Fruit fly (Drosophila melanogaster) whole organism, embryonic: ENCODE results near the gene CG6236.

Experiments used
- B-H1 ChIP-seq: fragments of 200-800 bp; sonication (Bioruptor generic); IDR thresholded peaks from 3 replicates; pipeline ENCODE4 v1.3.6; 2022; ENCODE audit warnings: missing biosample characterization, missing genetic modification characterization
- Bteb2 ChIP-seq: fragments of 200-800 bp; sonication (Bioruptor generic); optimal IDR thresholded peaks from 2 replicates; lab custom pipeline; 2016; ENCODE audit warnings: missing biosample characterization, missing genetic modification characterization
- CG1024 ChIP-seq: fragments of 200-800 bp; sonication (Bioruptor generic); IDR thresholded peaks from 2 replicates; pipeline ENCODE4 v1.3.6; 2022; ENCODE audit warnings: missing biosample characterization, missing genetic modification characterization
- CG11695 ChIP-seq: fragments of 200-800 bp; sonication (Bioruptor generic); IDR thresholded peaks from 3 replicates; pipeline ENCODE4 v1.3.6; 2022; ENCODE audit warnings: missing biosample characterization, missing genetic modification characterization
- CG11696 ChIP-seq: fragments of 200-800 bp; sonication (Bioruptor generic); IDR thresholded peaks from 2 replicates; pipeline ENCODE4 v1.3.6; 2022; ENCODE audit warnings: missing biosample characterization, missing genetic modification characterization
- CG11723 ChIP-seq: fragments of 200-800 bp; sonication (Bioruptor generic); optimal IDR thresholded peaks from 2 replicates; lab custom pipeline; 2017; ENCODE audit warnings: missing biosample characterization, mild to moderate bottlenecking, missing genetic modification characterization
- CG12104 ChIP-seq: fragments of 200-800 bp; sonication (Bioruptor generic); optimal IDR thresholded peaks from 3 replicates; lab custom pipeline; 2016; ENCODE audit warnings: missing biosample characterization, missing genetic modification characterization
- CG12219 ChIP-seq: fragments of 200-800 bp; sonication (Bioruptor generic); optimal IDR thresholded peaks from 3 replicates; lab custom pipeline; 2018; ENCODE audit warnings: missing biosample characterization, mild to moderate bottlenecking, missing genetic modification characterization
- CG14710 ChIP-seq: fragments of 200-800 bp; sonication (Bioruptor generic); optimal IDR thresholded peaks from 3 replicates; lab custom pipeline; 2019; ENCODE audit warnings: missing biosample characterization, mild to moderate bottlenecking, missing genetic modification characterization, moderate library complexity
- CG15073 ChIP-seq: fragments of 200-800 bp; sonication (Bioruptor generic); optimal IDR thresholded peaks from 2 replicates; lab custom pipeline; 2016; ENCODE audit warnings: missing biosample characterization, missing genetic modification characterization
- CG17186 ChIP-seq: fragments of 200-800 bp; sonication (Bioruptor generic); optimal IDR thresholded peaks from 3 replicates; lab custom pipeline; 2017; ENCODE audit warnings: missing biosample characterization, missing genetic modification reagents, missing genetic modification characterization
- CG17802 ChIP-seq: fragments of 200-800 bp; sonication (Bioruptor generic); optimal IDR thresholded peaks from 2 replicates; lab custom pipeline; 2018; ENCODE audit warnings: missing biosample characterization, mild to moderate bottlenecking, missing genetic modification characterization, moderate library complexity
- CG30403 ChIP-seq: fragments of 200-800 bp; sonication (Bioruptor generic); optimal IDR thresholded peaks from 3 replicates; lab custom pipeline; 2016; ENCODE audit warnings: missing biosample characterization, missing genetic modification characterization
- CG30431 ChIP-seq: fragments of 200-800 bp; sonication (Bioruptor generic); optimal IDR thresholded peaks from 2 replicates; lab custom pipeline; 2017; ENCODE audit warnings: missing biosample characterization, missing genetic modification characterization
- CG31224 ChIP-seq: fragments of 200-800 bp; sonication (Bioruptor generic); IDR thresholded peaks from 2 replicates; pipeline ENCODE4 v1.3.6; 2022; ENCODE audit warnings: missing biosample characterization, missing genetic modification characterization
- CG4282 ChIP-seq: fragments of 200-800 bp; sonication (Bioruptor generic); optimal IDR thresholded peaks from 2 replicates; lab custom pipeline; 2016; ENCODE audit warnings: missing biosample characterization, missing genetic modification characterization
- CG43689 ChIP-seq: fragments of 200-800 bp; sonication (Bioruptor generic); IDR thresholded peaks from 2 replicates; pipeline ENCODE4 v1.3.6; 2022; ENCODE audit warnings: missing biosample characterization, missing genetic modification characterization
- CG5953 ChIP-seq: fragments of 200-800 bp; sonication (Bioruptor generic); IDR thresholded peaks from 2 replicates; pipeline ENCODE4 v1.3.6; 2022; ENCODE audit warnings: missing biosample characterization, missing genetic modification characterization
- CG7786 ChIP-seq: fragments of 200-800 bp; sonication (Bioruptor generic); optimal IDR thresholded peaks from 2 replicates; lab custom pipeline; 2016; ENCODE audit warnings: missing biosample characterization, missing genetic modification characterization
- CHES-1-like ChIP-seq: fragments of 200-800 bp; sonication (Bioruptor generic); optimal IDR thresholded peaks from 2 replicates; lab custom pipeline; 2016; ENCODE audit warnings: missing biosample characterization, missing genetic modification characterization
- Camta ChIP-seq: fragments of 200-800 bp; sonication (Bioruptor generic); optimal IDR thresholded peaks from 2 replicates; lab custom pipeline; 2016; ENCODE audit warnings: missing biosample characterization, missing genetic modification characterization
- CkIIα-i1 ChIP-seq: fragments of 200-800 bp; sonication (Bioruptor generic); IDR thresholded peaks from 2 replicates; pipeline ENCODE4 v1.3.6; 2022; ENCODE audit warnings: missing biosample characterization, missing genetic modification characterization
- Dip2 ChIP-seq: fragments of 200-800 bp; sonication (Bioruptor generic); IDR thresholded peaks from 2 replicates; pipeline ENCODE4 v1.3.6; 2022; ENCODE audit warnings: missing biosample characterization, missing genetic modification characterization
- E2f1 ChIP-seq: fragments of 200-800 bp; sonication (Bioruptor generic); IDR thresholded peaks from 2 replicates; pipeline ENCODE4 v1.3.6; 2022; ENCODE audit warnings: missing biosample characterization, missing genetic modification characterization
- Ets97D ChIP-seq: fragments of 200-800 bp; sonication (Bioruptor generic); optimal IDR thresholded peaks from 3 replicates; lab custom pipeline; 2016; ENCODE audit warnings: missing biosample characterization, missing genetic modification characterization
- Fer1 ChIP-seq: fragments of 200-800 bp; sonication (Bioruptor generic); optimal IDR thresholded peaks from 2 replicates; lab custom pipeline; 2017; ENCODE audit warnings: missing biosample characterization, mild to moderate bottlenecking, missing genetic modification characterization
- Hr51 ChIP-seq, 2 experiments: fragments of 200-800 bp; sonication (Bioruptor generic); optimal IDR thresholded peaks; 2 replicates in 1 of 2; 3 replicates in 1 of 2; lab custom pipeline; 2016 to 2018; ENCODE audit warnings: missing biosample characterization in 2 of 2, missing genetic modification characterization in 2 of 2, mild to moderate bottlenecking in 1 of 2, moderate library complexity in 1 of 2
- Meics ChIP-seq: fragments of 200-800 bp; sonication (Bioruptor generic); optimal IDR thresholded peaks from 2 replicates; lab custom pipeline; 2017; ENCODE audit warnings: missing biosample characterization, mild to moderate bottlenecking, missing genetic modification characterization
- Mrtf ChIP-seq: fragments of 200-800 bp; sonication (Bioruptor generic); IDR thresholded peaks from 3 replicates; pipeline ENCODE4 v1.3.6; 2022; ENCODE audit warnings: missing biosample characterization, missing genetic modification characterization
- NK7.1 ChIP-seq: fragments of 200-800 bp; sonication (Bioruptor generic); optimal IDR thresholded peaks from 3 replicates; lab custom pipeline; 2016; ENCODE audit warnings: missing biosample characterization, missing genetic modification characterization
- Poxn ChIP-seq: fragments of 200-800 bp; sonication (Bioruptor generic); IDR thresholded peaks from 2 replicates; pipeline ENCODE4 v1.3.6; 2022; ENCODE audit warnings: missing biosample characterization, missing genetic modification characterization
- chif ChIP-seq, 2 experiments: fragments of 200-800 bp; sonication (Bioruptor generic); optimal IDR thresholded peaks; 3 replicates each; lab custom pipeline; 2016; ENCODE audit warnings: missing biosample characterization in 2 of 2, missing genetic modification characterization in 2 of 2
- chm ChIP-seq: fragments of 200-800 bp; sonication (Bioruptor generic); IDR thresholded peaks from 2 replicates; pipeline ENCODE4 v1.3.6; 2022; ENCODE audit warnings: missing biosample characterization, missing genetic modification characterization
- chn ChIP-seq: fragments of 200-800 bp; sonication (Bioruptor generic); optimal IDR thresholded peaks from 2 replicates; lab custom pipeline; 2016; ENCODE audit warnings: missing biosample characterization, missing genetic modification characterization
- crc ChIP-seq: fragments of 200-800 bp; sonication (Bioruptor generic); optimal IDR thresholded peaks from 2 replicates; lab custom pipeline; 2016; ENCODE audit warnings: missing biosample characterization, missing genetic modification characterization
- dmrt11E ChIP-seq: fragments of 200-800 bp; sonication (Bioruptor generic); optimal IDR thresholded peaks from 3 replicates; lab custom pipeline; 2018; ENCODE audit warnings: missing biosample characterization, mild to moderate bottlenecking, missing genetic modification characterization, moderate library complexity
- dpn ChIP-seq, 2 experiments: fragments of 200-800 bp; sonication (Bioruptor generic); optimal IDR thresholded peaks; 3 replicates each; lab custom pipeline; 2016; ENCODE audit warnings: missing biosample characterization in 2 of 2, missing genetic modification characterization in 2 of 2
- ftz-f1 ChIP-seq: fragments of 200-800 bp; sonication (Bioruptor generic); optimal IDR thresholded peaks from 2 replicates; lab custom pipeline; 2016; ENCODE audit warnings: missing biosample characterization, missing genetic modification characterization
- her ChIP-seq: fragments of 200-800 bp; sonication (Bioruptor generic); optimal IDR thresholded peaks from 2 replicates; lab custom pipeline; 2016; ENCODE audit warnings: missing biosample characterization, missing genetic modification characterization
- inv ChIP-seq: fragments of 200-800 bp; sonication (Bioruptor generic); IDR thresholded peaks from 2 replicates; pipeline ENCODE4 v1.3.6; 2022; ENCODE audit warnings: missing biosample characterization, missing genetic modification characterization; ENCODE audit not compliant: partially characterized antibody
- lola ChIP-seq, 3 experiments: fragments of >200 bp in 2 of 3; fragments of 200-800 bp in 1 of 3; sonication (Bioruptor generic) in 1 of 3; optimal IDR thresholded peaks; 2 replicates each; lab custom pipeline; 2017 to 2019; ENCODE audit warnings: missing biosample characterization in 3 of 3, missing genetic modification characterization in 3 of 3, mild to moderate bottlenecking in 1 of 3, moderate library complexity in 1 of 3
- salm ChIP-seq: fragments of 200-800 bp; sonication (Bioruptor generic); optimal IDR thresholded peaks from 2 replicates; lab custom pipeline; 2018; ENCODE audit warnings: missing biosample characterization, mild to moderate bottlenecking, missing genetic modification characterization
- scrt ChIP-seq: fragments of 200-800 bp; sonication (Bioruptor generic); optimal IDR thresholded peaks from 2 replicates; lab custom pipeline; 2018; ENCODE audit warnings: missing biosample characterization, mild to moderate bottlenecking, missing genetic modification characterization, moderate library complexity
- sd ChIP-seq: fragments of 200-800 bp; sonication (Bioruptor generic); optimal IDR thresholded peaks from 3 replicates; lab custom pipeline; 2018; ENCODE audit warnings: missing biosample characterization, mild to moderate bottlenecking, missing genetic modification characterization, moderate library complexity
- sens ChIP-seq: fragments of 200-800 bp; sonication (Bioruptor generic); peaks from one replicate; lab custom pipeline; 2016; ENCODE audit warnings: missing biosample characterization, missing genetic modification characterization
- shn ChIP-seq: fragments of 200-800 bp; sonication (Bioruptor generic); optimal IDR thresholded peaks from 3 replicates; lab custom pipeline; 2016; ENCODE audit warnings: missing biosample characterization, missing genetic modification characterization
- tgo ChIP-seq: fragments of 200-800 bp; sonication (Bioruptor generic); IDR thresholded peaks from 3 replicates; pipeline ENCODE4 v1.3.6; 2022; ENCODE audit warnings: missing biosample characterization, missing genetic modification characterization
- tll ChIP-seq, 2 experiments: fragments of 200-800 bp in 1 of 2; fragments of >200 bp in 1 of 2; sonication (Bioruptor generic) in 1 of 2; optimal IDR thresholded peaks; 2 replicates each; lab custom pipeline; 2017 to 2019; ENCODE audit warnings: missing biosample characterization in 2 of 2, missing genetic modification characterization in 2 of 2, mild to moderate bottlenecking in 1 of 2, moderate library complexity in 1 of 2
- trem ChIP-seq: fragments of 200-800 bp; optimal IDR thresholded peaks from 3 replicates; lab custom pipeline; 2019; ENCODE audit warnings: missing biosample characterization, mild to moderate bottlenecking, missing genetic modification characterization, moderate library complexity
- zfh2 ChIP-seq: fragments of 200-800 bp; sonication (Bioruptor generic); optimal IDR thresholded peaks from 2 replicates; lab custom pipeline; 2016; ENCODE audit warnings: missing biosample characterization, missing genetic modification characterization

Gene CG6236

DNA sequence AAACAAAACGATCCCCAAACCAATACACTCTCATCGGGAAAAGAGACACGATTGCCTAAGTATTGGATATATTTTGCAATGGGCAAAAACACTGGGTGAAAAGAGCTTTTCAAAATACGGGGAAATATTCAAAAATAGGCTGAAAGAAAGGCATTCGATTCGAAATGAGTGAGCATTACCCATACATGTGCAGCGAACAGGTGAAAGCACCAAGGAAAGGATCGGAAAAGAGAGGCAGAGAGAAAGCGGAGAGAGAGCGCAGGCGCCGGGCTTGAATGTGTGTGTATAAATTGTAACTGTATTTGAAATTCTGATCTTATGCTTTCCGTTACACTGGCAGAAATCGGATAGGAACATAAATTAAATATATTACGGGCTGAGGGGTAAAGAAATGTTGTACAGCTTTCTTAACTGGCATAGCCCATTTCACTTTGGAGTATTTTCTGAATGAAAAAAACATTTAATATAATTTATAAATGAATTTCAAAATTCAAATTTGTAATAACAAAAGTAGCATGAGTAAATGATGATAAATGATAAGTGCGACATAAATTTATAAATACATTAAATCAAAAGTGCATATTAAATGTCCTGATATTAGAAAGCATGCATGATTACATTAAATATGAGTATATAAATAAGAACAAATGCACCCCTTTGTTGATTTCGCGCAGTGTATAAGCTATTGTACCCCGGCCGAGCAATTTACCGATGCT is 47.3 kb downstream of the CG6236 start (continued):
- TF ChIP-seq Dip2 (GFP tag; lab: Robert Waterston, UW) (no peak), ftz-f1 (GFP tag; lab: Kevin White, UChicago) (no peak), CG30403 (GFP tag; lab: Kevin White, UChicago) (peak; percentile 83), CG7786 (GFP tag; lab: Kevin White, UChicago) (no peak), CG4282 (GFP tag; lab: Kevin White, UChicago) (no peak), CG11695 (0 out of 3 replicates have a peak, but pooled peaks have one; percentile 28), CG12104 (GFP tag; lab: Kevin White, UChicago) (peak; percentile 62), CG12219 (GFP tag; lab: Kevin White, UChicago) (peak; percentile 20), CG11696 (GFP tag; lab: Robert Waterston, UW) (no peak), chn (GFP tag; lab: Kevin White, UChicago) (peak; percentile 5), CG30431 (GFP tag; lab: Kevin White, UChicago) (peak; percentile 65), shn (GFP tag; lab: Kevin White, UChicago) (no peak), Poxn (GFP tag; lab: Robert Waterston, UW) (no peak), CkIIα-i1 (GFP tag; lab: Robert Waterston, UW) (no peak), dmrt11E (tag; lab: Kevin White, UChicago) (peak; percentile 85), sd (tag; lab: Kevin White, UChicago) (no peak), zfh2 (GFP tag; lab: Kevin White, UChicago) (peak; percentile 2), CG43689 (GFP tag; lab: Robert Waterston, UW) (no peak), Meics (GFP tag; lab: Kevin White, UChicago) (peak; percentile 52), CG5953 (no peak), salm (peak; percentile 31), Bteb2 (GFP tag; lab: Kevin White, UChicago) (peak; percentile 29), lola (GFP tag; optimal IDR thresholded peaks at IDR 0.05; lab: Kevin White, UChicago) (peak in 1 of 3 experiments; percentile 91), CG11723 (GFP tag; lab: Kevin White, UChicago) (peak; percentile 47), CG14710 (tag; lab: Kevin White, UChicago) (peak; percentile 83), CHES-1-like (GFP tag; lab: Kevin White, UChicago) (no peak), Mrtf (no peak), B-H1 (no peak), CG17802 (tag; lab: Kevin White, UChicago) (peak; percentile 7), E2f1 (GFP tag; lab: Robert Waterston, UW) (peak; percentile 32; the same call in 1 of the 2 replicates), CG31224 (GFP tag; lab: Robert Waterston, UW) (0 out of 2 replicates have a peak, but pooled peaks have one; percentile 4), CG17186 (GFP tag; lab: Kevin White, UChicago) (no peak), Hr51 (GFP tag; optimal IDR thresholded peaks at IDR 0.05; lab: Kevin White, UChicago) (peak in 1 of 2 experiments; percentile 77), crc (GFP tag; lab: Kevin White, UChicago) (no peak), CG15073 (peak; percentile 31), Camta (GFP tag; lab: Kevin White, UChicago) (peak; percentile 40), tgo (peak; percentile 33; the same call in 1 of the 3 replicates), Ets97D (no peak), chif (GFP tag; optimal IDR thresholded peaks at IDR 0.05; lab: Kevin White, UChicago) (peak in 1 of 2 experiments; percentile 47), NK7.1 (GFP tag; lab: Kevin White, UChicago) (no peak), CG1024 (GFP tag; lab: Robert Waterston, UW) (peak; percentile 18; the same call in 1 of the 2 replicates), Fer1 (GFP tag; lab: Kevin White, UChicago) (no peak), scrt (GFP tag; lab: Kevin White, UChicago) (peak; percentile 47), inv (GFP tag; lab: Robert Waterston, UW) (no peak), tll (GFP tag; optimal IDR thresholded peaks at IDR 0.05; lab: Kevin White, UChicago) (peak in 1 of 2 experiments; percentile 13), chm (no peak), sens (GFP tag; lab: Kevin White, UChicago) (peak; percentile 91), trem (peak; percentile 71), her (no peak), dpn (GFP tag; optimal IDR thresholded peaks at IDR 0.05; lab: Kevin White, UChicago) (peak in 1 of 2 experiments; percentile 59)
